Worm (Caenorhabditis elegans): Measurements from ENCODE around the gene B0001.7.
A peak's percentile ranks its signal among the peaks of the same experiment; 100 is the strongest.

The B0001.7 gene

DNA sequence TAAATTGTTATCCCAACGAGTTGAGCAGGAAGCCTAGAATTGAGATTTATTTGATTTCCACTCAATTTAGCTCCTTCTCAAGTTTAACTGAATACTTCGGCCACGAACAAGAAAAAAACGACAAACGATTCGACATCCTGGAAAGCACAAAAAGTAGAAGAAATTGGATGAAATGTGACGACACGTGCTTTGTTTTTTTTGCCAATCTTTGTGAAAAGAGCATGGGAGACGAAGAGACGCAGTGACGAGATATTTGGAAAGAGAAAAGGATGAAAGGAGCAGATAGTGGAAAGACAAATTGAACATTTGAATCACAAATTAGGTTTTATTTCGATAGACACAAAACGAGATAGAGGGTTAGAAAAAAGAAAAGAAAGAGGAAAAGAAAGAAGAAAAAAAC lies 39.5 kb downstream of the B0001.7 start:
- TF ChIP-seq dox-1 (GFP tag; IDR thresholded peaks at IDR 0.05): no peak
- TF ChIP-seq cebp-2 (GFP tag; IDR thresholded peaks at IDR 0.05): 0 out of 2 replicates have a peak, but pooled peaks have one; percentile 23
- peak; percentile 66 for TF ChIP-seq hmg-1.2 (GFP tag; IDR thresholded peaks at IDR 0.05)

DNA sequence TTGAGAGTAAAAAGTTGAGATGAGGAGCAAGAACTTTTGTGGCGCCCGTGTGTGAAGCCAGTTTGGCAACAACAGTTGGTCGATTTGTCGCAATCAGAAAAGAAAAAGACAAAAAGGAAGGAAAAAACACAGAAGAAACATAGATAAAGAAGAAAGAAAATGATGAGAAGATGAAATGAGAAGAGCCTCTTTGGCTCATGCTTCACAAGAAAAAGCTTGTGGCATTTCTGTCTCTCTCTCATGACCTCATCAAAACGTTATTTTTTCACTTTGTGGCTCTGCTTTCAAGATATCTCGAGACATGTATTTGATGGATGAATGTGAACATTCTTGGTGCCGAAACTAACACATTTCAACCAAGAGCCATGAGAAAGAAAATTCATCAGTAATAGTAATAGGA lies 41.0 kb downstream of the B0001.7 start:
- TF ChIP-seq snpc-3.4 (tag; optimal IDR thresholded peaks at IDR 0.05): no peak
- no peak for TF ChIP-seq lin-54 (GFP tag; optimal IDR thresholded peaks at IDR 0.05)
- TF ChIP-seq ztf-6 (GFP tag; IDR thresholded peaks at IDR 0.05): no peak
- no peak for TF ChIP-seq nfya-1 (tag; optimal IDR thresholded peaks at IDR 0.05; ENCODE audit: borderline replicate concordance, insufficient read depth)
- TF ChIP-seq hmg-20 (GFP tag; IDR thresholded peaks at IDR 0.05): no peak
- no peak for TF ChIP-seq mel-28 (tag; optimal IDR thresholded peaks at IDR 0.05; ENCODE audit: borderline replicate concordance)
- TF ChIP-seq D2030.7 (GFP tag; IDR thresholded peaks at IDR 0.05): no peak
- TF ChIP-seq Y53G8AR.9 (GFP tag; conservative IDR thresholded peaks at IDR 0.05): no peak
- no peak for TF ChIP-seq sdz-38 (tag; optimal IDR thresholded peaks at IDR 0.05)
- no peak for TF ChIP-seq ama-1 (optimal IDR thresholded peaks at IDR 0.05)
- TF ChIP-seq ama-1 (GFP tag; optimal IDR thresholded peaks at IDR 0.05): no peak
- TF ChIP-seq snpc-1.1 (tag; optimal IDR thresholded peaks at IDR 0.05; ENCODE audit: insufficient read depth): no peak
- TF ChIP-seq hlh-26 (GFP tag; conservative IDR thresholded peaks at IDR 0.05): no peak
- no peak for TF ChIP-seq pha-4 (tag; optimal IDR thresholded peaks at IDR 0.05)
- TF ChIP-seq lag-1 (GFP tag; IDR thresholded peaks at IDR 0.05): no peak

DNA sequence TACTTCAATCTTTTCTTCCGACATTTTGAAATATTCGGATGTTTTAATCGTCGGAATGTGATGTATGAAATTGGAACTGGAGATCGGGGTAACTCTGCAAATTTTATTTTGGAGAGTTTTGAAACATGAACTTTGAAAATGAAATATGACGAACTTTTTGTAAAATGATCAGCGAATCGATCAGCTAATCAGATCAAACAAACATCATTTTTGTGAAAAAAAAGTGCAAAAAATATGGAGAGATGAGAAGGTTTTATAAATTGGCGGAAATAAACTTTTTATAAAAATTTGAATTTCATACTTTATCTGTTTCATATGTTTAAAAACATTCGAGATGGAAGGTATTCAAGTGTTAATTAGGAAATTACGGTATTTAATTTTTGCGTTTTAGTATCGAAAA lies 42.6 kb downstream of the B0001.7 start, which contains the start of gene dlc-2:
Gene dlc-2, minus strand, starts transcription at position 101 of the 400 bp plus-strand sequence.
- no peak for TF ChIP-seq nhr-120 (GFP tag; IDR thresholded peaks at IDR 0.05)
- no peak for TF ChIP-seq ztf-26 (tag; optimal IDR thresholded peaks at IDR 0.05)
- TF ChIP-seq unc-62 (GFP tag; optimal IDR thresholded peaks at IDR 0.05): no peak
- TF ChIP-seq hmg-20 (GFP tag; IDR thresholded peaks at IDR 0.05): no peak
- no peak for TF ChIP-seq madf-10 (tag; optimal IDR thresholded peaks at IDR 0.05)
- TF ChIP-seq madf-8 (GFP tag; conservative IDR thresholded peaks at IDR 0.05): no peak
- TF ChIP-seq mes-4 (tag; optimal IDR thresholded peaks at IDR 0.05): no peak
- no peak for TF ChIP-seq Y53G8AR.9 (GFP tag; conservative IDR thresholded peaks at IDR 0.05)
- no peak for TF ChIP-seq snpc-1.3 (tag; optimal IDR thresholded peaks at IDR 0.05; ENCODE audit: insufficient read depth)
- no peak for TF ChIP-seq aptf-2 (GFP tag; conservative IDR thresholded peaks at IDR 0.05)
- TF ChIP-seq T07F8.4 (tag; optimal IDR thresholded peaks at IDR 0.05): no peak
- TF ChIP-seq cebp-1 (GFP tag; IDR thresholded peaks at IDR 0.05): no peak
- no peak for TF ChIP-seq cebp-1 (tag; optimal IDR thresholded peaks at IDR 0.05)
- no peak for TF ChIP-seq snpc-3.4 (tag; optimal IDR thresholded peaks at IDR 0.05)
- no peak for TF ChIP-seq attf-6 (GFP tag; IDR thresholded peaks at IDR 0.05)
- TF ChIP-seq Y56A3A.18 (GFP tag; IDR thresholded peaks at IDR 0.05): no peak
- no peak for TF ChIP-seq akir-1 (GFP tag; optimal IDR thresholded peaks at IDR 0.05)
- no peak for TF ChIP-seq nfya-2 (GFP tag; IDR thresholded peaks at IDR 0.05)
- TF ChIP-seq F57C9.4 (tag; optimal IDR thresholded peaks at IDR 0.05): no peak
- TF ChIP-seq lin-26 (GFP tag; IDR thresholded peaks at IDR 0.05): no peak
- no peak for TF ChIP-seq ztf-18 (tag; optimal IDR thresholded peaks at IDR 0.05)

DNA sequence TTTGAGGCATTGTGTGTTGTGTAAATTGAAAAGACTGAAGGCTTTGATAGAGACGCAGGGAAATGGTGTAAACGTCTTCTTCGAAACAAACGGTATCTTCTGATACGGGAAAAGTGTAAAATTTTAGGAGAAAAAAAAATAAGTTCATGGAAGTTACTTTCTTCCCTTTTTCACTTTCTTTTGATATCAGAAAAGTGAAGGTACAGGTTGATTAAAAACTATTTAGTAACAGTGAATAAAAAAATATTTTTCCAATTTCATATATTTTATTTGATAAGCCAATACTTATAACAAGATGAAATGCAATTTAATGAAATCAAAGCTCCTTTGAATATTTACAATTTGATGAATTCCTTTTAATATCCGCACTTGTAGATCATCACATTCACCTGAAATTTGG lies 43.7 kb downstream of the B0001.7 start, which contains the start of gene col-129:
Gene col-129, minus strand, starts transcription at position 101 of the 400 bp plus-strand sequence.
- TF ChIP-seq lin-40 (tag; optimal IDR thresholded peaks at IDR 0.05): no peak
- no peak for TF ChIP-seq ceh-100 (GFP tag; IDR thresholded peaks at IDR 0.05)
- no peak for TF ChIP-seq lsl-1 (GFP tag; optimal IDR thresholded peaks at IDR 0.05)
- no peak for TF ChIP-seq lin-35 (GFP tag; optimal IDR thresholded peaks at IDR 0.05)
- no peak for TF ChIP-seq zim-3 (tag; optimal IDR thresholded peaks at IDR 0.05)
